Fruit fly (Drosophila melanogaster) whole organism, adult: Measurements from ENCODE around the gene Sdic3.

ENCODE experiments used
- CG1620 ChIP-seq: fragments of 200-800 bp; sonication (Bioruptor generic); optimal IDR thresholded peaks from 2 replicates; lab custom pipeline; 2016; ENCODE audit warnings: missing biosample characterization, missing genetic modification characterization
- CG5204 ChIP-seq: fragments of 200-800 bp; sonication (Bioruptor generic); optimal IDR thresholded peaks from 2 replicates; lab custom pipeline; 2016; ENCODE audit warnings: missing biosample characterization, missing genetic modification characterization
- CG7045 ChIP-seq: fragments of 200-800 bp; sonication (Bioruptor generic); optimal IDR thresholded peaks from 2 replicates; lab custom pipeline; 2017; ENCODE audit warnings: missing biosample characterization, mild to moderate bottlenecking, missing genetic modification characterization
- Crg-1 ChIP-seq: fragments of 200-800 bp; sonication (Bioruptor generic); optimal IDR thresholded peaks from 2 replicates; lab custom pipeline; 2016; ENCODE audit warnings: missing biosample characterization, missing genetic modification characterization
- Mnt ChIP-seq: fragments of 200-800 bp; sonication (Bioruptor generic); optimal IDR thresholded peaks from 2 replicates; lab custom pipeline; 2016; ENCODE audit warnings: missing biosample characterization, mild to moderate bottlenecking, missing genetic modification characterization
- bab1 ChIP-seq: fragments of 200-800 bp; sonication (Bioruptor generic); optimal IDR thresholded peaks from 3 replicates; lab custom pipeline; 2019; ENCODE audit warnings: missing biosample characterization, mild to moderate bottlenecking, missing genetic modification characterization, moderate library complexity
- kay ChIP-seq: fragments of 200-800 bp; sonication (Bioruptor generic); peaks from one replicate; lab custom pipeline; 2016; ENCODE audit warnings: missing biosample characterization, missing genetic modification characterization, borderline replicate concordance
- ovo ChIP-seq: fragments of 200-800 bp; sonication (Bioruptor generic); optimal IDR thresholded peaks from 2 replicates; lab custom pipeline; 2016; ENCODE audit warnings: missing biosample characterization, missing genetic modification characterization
- pad ChIP-seq: fragments of 200-800 bp; sonication (Bioruptor generic); optimal IDR thresholded peaks from 3 replicates; lab custom pipeline; 2017; ENCODE audit warnings: missing biosample characterization, missing genetic modification characterization, mild to moderate bottlenecking, moderate library complexity, missing genetic modification reagents
- toe ChIP-seq: fragments of 200-800 bp; sonication (Bioruptor generic); optimal IDR thresholded peaks from 2 replicates; lab custom pipeline; 2016; ENCODE audit warnings: missing biosample characterization, missing genetic modification characterization

DNA sequence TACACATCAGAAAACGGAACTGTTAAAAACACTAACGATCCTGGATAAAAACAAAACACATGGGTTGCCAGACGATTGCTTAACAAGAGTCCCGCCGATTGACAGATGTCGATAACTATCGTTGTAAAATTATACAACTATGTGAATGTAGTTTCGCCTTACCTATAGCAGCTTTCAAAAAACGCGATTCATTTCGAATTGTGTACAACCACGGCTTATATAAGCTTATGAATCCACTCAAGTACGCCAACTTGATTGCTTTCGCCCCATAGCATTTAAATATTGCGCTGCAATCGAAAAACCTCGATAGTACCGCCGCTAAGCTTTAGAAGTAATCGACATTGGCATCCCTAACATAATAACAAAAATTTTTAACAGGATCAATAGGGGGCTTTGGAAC is 24.1 kb downstream of the Sdic3 start, which contains the start of the genes CG9581 and CG9578:
- TF ChIP-seq toe (GFP tag; lab: Kevin White, UChicago) (peak; percentile 76), Mnt (GFP tag; lab: Kevin White, UChicago) (peak; percentile 63), ovo (GFP tag; lab: Kevin White, UChicago) (peak; percentile 22), Crg-1 (GFP tag; lab: Kevin White, UChicago) (peak; percentile 74), kay (GFP tag; lab: Kevin White, UChicago) (no peak), CG5204 (GFP tag; lab: Kevin White, UChicago) (peak; percentile 24), bab1 (peak; percentile 63), CG1620 (GFP tag; lab: Kevin White, UChicago) (peak; percentile 60), pad (GFP tag; lab: Kevin White, UChicago) (no peak), CG7045 (GFP tag; lab: Kevin White, UChicago) (no peak)
